Fruit fly (Drosophila melanogaster): ENCODE data around the gene CG32485.

The CG32485 gene

dm6 chr3L:3045256-3045743, 4.8 kb upstream of the CG32485 start (continued):
- TF ChIP-seq hkb (optimal IDR thresholded peaks at IDR 0.05) (no peak), hkb (GFP tag; IDR thresholded peaks at IDR 0.05) (peak; percentile 57; the same call in 1 of the 2 replicates), CG18476 (GFP tag; optimal IDR thresholded peaks at IDR 0.05) (no peak), fd3F (GFP tag; optimal IDR thresholded peaks at IDR 0.05) (peak; percentile 23), ind (GFP tag; optimal IDR thresholded peaks at IDR 0.05) (peak; percentile 50), CG4424 (GFP tag; optimal IDR thresholded peaks at IDR 0.05) (peak; percentile 13), CG16779 (GFP tag; IDR thresholded peaks at IDR 0.05) (no peak), CG17385 (GFP tag; optimal IDR thresholded peaks at IDR 0.05) (peak; percentile 44), oc (tag; optimal IDR thresholded peaks at IDR 0.05) (no peak), Six4 (GFP tag; optimal IDR thresholded peaks at IDR 0.05) (peak; percentile 5), wor (GFP tag; IDR thresholded peaks at IDR 0.05) (no peak), trem (tag; optimal IDR thresholded peaks at IDR 0.05) (peak; percentile 38), CG8359 (GFP tag; optimal IDR thresholded peaks at IDR 0.05; ENCODE audit: borderline replicate concordance) (peak; percentile 16), Meics (GFP tag; optimal IDR thresholded peaks at IDR 0.05) (peak; percentile 37), Nf-YC (tag; optimal IDR thresholded peaks at IDR 0.05) (peak; percentile 13), ranshi (GFP tag; IDR thresholded peaks at IDR 0.05) (no peak), Fer1 (GFP tag; optimal IDR thresholded peaks at IDR 0.05) (peak; percentile 34), Rx (GFP tag; IDR thresholded peaks at IDR 0.05) (0 out of 2 replicates have a peak, but pooled peaks have one; percentile 4), CG13775 (GFP tag; optimal IDR thresholded peaks at IDR 0.05) (peak; percentile 17), CG43689 (GFP tag; IDR thresholded peaks at IDR 0.05) (no peak), pan (optimal IDR thresholded peaks at IDR 0.05) (no peak), pan (GFP tag; optimal IDR thresholded peaks at IDR 0.05 in 1 of 2, IDR thresholded peaks at IDR 0.05 in 1 of 2) (peak in 1 of 2 experiments; percentile 60), tup (GFP tag; optimal IDR thresholded peaks at IDR 0.05) (no peak), org-1 (GFP tag; optimal IDR thresholded peaks at IDR 0.05) (peak; percentile 26), dmrt99B (tag; optimal IDR thresholded peaks at IDR 0.05) (peak; percentile 63), dysf (GFP tag; IDR thresholded peaks at IDR 0.05) (peak; percentile 53; the same call in 1 of the 3 replicates), CG17829 (tag; optimal IDR thresholded peaks at IDR 0.05) (peak; percentile 21), CG9215 (GFP tag; IDR thresholded peaks at IDR 0.05) (peak; percentile 5; the same call in 1 of the 2 replicates), E2f1 (GFP tag; IDR thresholded peaks at IDR 0.05) (peak; percentile 41; the same call in 1 of the 2 replicates), sisA (GFP tag; IDR thresholded peaks at IDR 0.05) (0 out of 2 replicates have a peak, but pooled peaks have one; percentile 20), otp (GFP tag; IDR thresholded peaks at IDR 0.05) (0 out of 3 replicates have a peak, but pooled peaks have one; percentile 31), CG14441 (GFP tag; IDR thresholded peaks at IDR 0.05) (peak; percentile 27; the same call in 1 of the 2 replicates), CG1602 (GFP tag; optimal IDR thresholded peaks at IDR 0.05) (peak; percentile 6), pnt (GFP tag; optimal IDR thresholded peaks at IDR 0.05) (no peak), BtbVII (GFP tag; optimal IDR thresholded peaks at IDR 0.05) (peak; percentile 1), Hr51 (GFP tag; optimal IDR thresholded peaks at IDR 0.05) (peak in 1 of 2 experiments; percentile 69), grau (tag; optimal IDR thresholded peaks at IDR 0.05) (peak; percentile 56), CG2120 (GFP tag; optimal IDR thresholded peaks at IDR 0.05) (peak; percentile 39), dmrt11E (tag; optimal IDR thresholded peaks at IDR 0.05) (peak; percentile 28), CG10543 (GFP tag; optimal IDR thresholded peaks at IDR 0.05) (no peak), Blimp-1 (GFP tag; optimal IDR thresholded peaks at IDR 0.05) (peak; percentile 38), Fer3 (tag; optimal IDR thresholded peaks at IDR 0.05) (peak; percentile 2), CG16815 (GFP tag; optimal IDR thresholded peaks at IDR 0.05) (peak; percentile 6), phol (tag; optimal IDR thresholded peaks at IDR 0.05) (peak; percentile 20), Sox100B (GFP tag; optimal IDR thresholded peaks at IDR 0.05) (peak; percentile 49), Abd-B (GFP tag; optimal IDR thresholded peaks at IDR 0.05) (peak; percentile 36), nmo (GFP tag; optimal IDR thresholded peaks at IDR 0.05) (peak; percentile 48), CG10267 (tag; optimal IDR thresholded peaks at IDR 0.05) (peak; percentile 32), sna (GFP tag; IDR thresholded peaks at IDR 0.05; ENCODE audit: partially characterized antibody) (no peak), ewg (GFP tag; optimal IDR thresholded peaks at IDR 0.05) (peak; percentile 29)

Measured in whole organism, embryonic.